Fruit fly (Drosophila melanogaster): ENCODE results near the gene CG43702.

DNA sequence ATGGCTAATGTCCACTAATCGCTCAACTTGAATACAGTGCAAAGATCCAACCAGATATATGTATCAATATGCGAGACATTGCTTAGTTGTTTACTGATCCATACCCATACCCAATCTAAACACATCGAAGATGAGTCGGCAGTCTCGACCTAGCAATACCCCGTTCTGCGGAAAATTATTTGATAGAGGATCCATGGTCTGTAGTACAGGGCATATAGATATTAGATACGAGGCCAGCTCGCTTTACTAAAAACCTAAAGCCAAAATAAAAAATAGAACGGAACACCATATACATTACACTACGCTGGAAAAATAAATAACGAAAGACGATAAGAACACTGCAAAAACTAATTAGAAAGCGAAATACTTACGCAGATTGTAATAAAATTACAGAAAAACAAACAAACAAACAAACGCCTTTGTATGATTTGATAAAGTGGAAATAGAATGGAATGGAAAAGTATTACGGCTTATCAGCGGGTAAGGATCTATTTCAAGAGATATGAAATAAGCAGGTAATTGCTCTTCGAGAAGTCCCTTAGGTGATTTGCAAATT is 32.3 kb upstream of the CG43702 start:
- no peak for TF ChIP-seq usp (GFP tag; optimal IDR thresholded peaks at IDR 0.05)
- TF ChIP-seq EcR (GFP tag; optimal IDR thresholded peaks at IDR 0.05): no peak
- TF ChIP-seq pan (optimal IDR thresholded peaks at IDR 0.05): no peak
- no peak for TF ChIP-seq CG8478 (optimal IDR thresholded peaks at IDR 0.05)
